Worm (Caenorhabditis elegans): ENCODE results near the gene C10A4.3.

Gene C10A4.3

DNA sequence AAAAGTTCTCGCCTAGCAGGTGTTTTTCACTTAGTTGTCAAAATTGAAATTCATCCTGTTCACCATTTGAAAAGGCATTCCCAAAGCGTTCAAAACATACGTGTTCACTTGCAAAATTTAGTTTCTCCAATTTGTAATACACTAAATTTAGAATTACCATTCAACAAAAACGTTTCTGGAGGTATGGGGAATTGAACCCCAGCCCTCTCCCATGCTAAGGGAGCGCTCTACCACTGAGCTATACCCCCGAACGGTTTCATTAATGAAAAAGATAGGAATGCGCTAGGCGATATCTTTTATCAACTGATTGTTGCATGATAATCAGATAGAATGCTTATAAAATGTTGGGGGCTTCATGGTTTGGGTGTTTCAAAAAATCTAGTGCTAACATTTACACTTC, 26.9 kb upstream of the C10A4.3 start:
- TF ChIP-seq nhr-19 (GFP tag; conservative IDR thresholded peaks at IDR 0.05) (no peak), sptf-1 (tag; optimal IDR thresholded peaks at IDR 0.05) (no peak), ama-1 (optimal IDR thresholded peaks at IDR 0.05) (no peak), pqm-1 (tag; optimal IDR thresholded peaks at IDR 0.05) (no peak), xbp-1 (tag; optimal IDR thresholded peaks at IDR 0.05) (no peak), hlh-4 (tag; optimal IDR thresholded peaks at IDR 0.05) (no peak), elt-3 (tag; optimal IDR thresholded peaks at IDR 0.05) (no peak), lin-13 (GFP tag; optimal IDR thresholded peaks at IDR 0.05) (no peak), fkh-8 (tag; optimal IDR thresholded peaks at IDR 0.05) (no peak), ceh-88 (GFP tag; IDR thresholded peaks at IDR 0.05) (no peak), unc-62 (GFP tag; optimal IDR thresholded peaks at IDR 0.05) (no peak), ceh-63 (GFP tag; optimal IDR thresholded peaks at IDR 0.05) (no peak)

DNA sequence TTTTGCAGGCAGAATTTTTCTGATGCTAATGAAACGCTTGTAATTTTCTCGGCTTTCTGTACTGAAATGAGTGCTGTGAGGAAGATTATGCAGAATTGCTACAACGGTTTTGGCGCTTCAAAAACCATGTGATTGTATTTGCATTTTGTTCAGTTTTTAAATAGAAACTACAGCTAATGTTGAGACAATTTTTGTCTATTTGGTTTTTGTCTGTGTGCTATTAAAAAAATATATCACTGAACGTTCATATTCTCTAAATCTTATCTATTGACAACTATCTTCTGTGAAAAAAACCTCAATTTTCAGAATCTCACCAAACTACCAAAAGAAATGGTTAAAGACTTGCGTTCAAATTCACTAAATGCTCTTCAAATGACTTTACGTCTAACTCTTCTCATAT, 15.2 kb upstream of the C10A4.3 start, which contains the start of gene C10A4.6:
C10A4.6 (plus strand) TSS at position 301 of the 400 bp plus-strand sequence.
- no peak for TF ChIP-seq ets-5 (GFP tag; IDR thresholded peaks at IDR 0.05)
- TF ChIP-seq nhr-77 (tag; optimal IDR thresholded peaks at IDR 0.05), result no peak
- no peak for TF ChIP-seq elt-3 (tag; optimal IDR thresholded peaks at IDR 0.05)
- TF ChIP-seq nhr-76 (tag; optimal IDR thresholded peaks at IDR 0.05), result no peak
- TF ChIP-seq lin-15B (tag; optimal IDR thresholded peaks at IDR 0.05), result no peak
- no peak for TF ChIP-seq ceh-90 (tag; optimal IDR thresholded peaks at IDR 0.05)
- no peak for TF ChIP-seq nhr-28 (tag; optimal IDR thresholded peaks at IDR 0.05)
- no peak for TF ChIP-seq nhr-84 (tag; optimal IDR thresholded peaks at IDR 0.05)
- TF ChIP-seq ceh-82 (tag; optimal IDR thresholded peaks at IDR 0.05), result no peak
- TF ChIP-seq fos-1 (tag; optimal IDR thresholded peaks at IDR 0.05), result no peak
- TF ChIP-seq hlh-4 (tag; optimal IDR thresholded peaks at IDR 0.05), result no peak

DNA sequence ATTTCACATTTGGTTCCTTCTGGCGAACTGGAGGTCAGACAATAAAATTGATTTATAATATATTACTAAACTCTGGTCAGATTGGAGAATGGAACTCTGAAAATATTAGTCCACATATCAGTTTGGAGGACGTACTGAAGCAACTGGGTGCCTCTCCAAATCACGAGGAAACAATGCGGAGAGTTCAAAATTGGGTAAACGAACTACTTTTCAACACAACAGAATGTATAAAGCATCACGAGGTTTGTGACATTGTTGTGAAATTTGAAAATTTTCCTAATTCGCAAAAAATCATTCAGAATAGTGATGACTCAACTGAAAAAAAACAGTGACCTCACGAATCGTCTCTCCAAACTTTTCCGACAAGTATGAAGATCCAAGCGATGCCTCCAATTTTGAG, 12.3 kb upstream of the C10A4.3 start, which contains the start of gene gad-2:
gad-2 (plus strand) TSS at position 301 of the 400 bp plus-strand sequence.
- TF ChIP-seq vab-15 (tag; optimal IDR thresholded peaks at IDR 0.05) (no peak), lin-35 (GFP tag; optimal IDR thresholded peaks at IDR 0.05) (no peak), xbp-1 (tag; optimal IDR thresholded peaks at IDR 0.05) (no peak), fkh-4 (tag; optimal IDR thresholded peaks at IDR 0.05; ENCODE audit: borderline replicate concordance) (no peak), lin-14 (GFP tag; optimal IDR thresholded peaks at IDR 0.05) (no peak)

DNA sequence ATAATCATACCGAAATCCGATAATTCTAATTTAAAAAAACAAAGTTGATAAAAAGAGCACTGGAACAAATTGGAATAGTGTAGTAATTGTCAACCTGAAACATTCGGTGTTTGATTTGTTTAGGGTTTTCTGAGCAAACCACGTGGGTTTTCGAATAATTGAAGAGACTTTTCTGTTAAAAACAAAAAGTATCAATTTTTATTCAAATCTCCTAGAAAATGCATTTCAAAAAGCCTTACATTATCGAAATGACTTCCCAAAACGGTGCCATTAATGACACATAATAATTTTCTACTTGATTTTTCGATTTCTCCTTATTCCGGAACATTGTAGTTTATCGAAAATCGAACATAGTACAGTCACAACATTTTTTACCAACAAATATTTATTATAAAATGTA, 7.6 kb upstream of the C10A4.3 start, which contains the start of gene C10A4.13:
C10A4.13 (minus strand) TSS at position 101 of the 400 bp plus-strand sequence.
- TF ChIP-seq C04F5.9 (tag; optimal IDR thresholded peaks at IDR 0.05) (no peak), ceh-63 (GFP tag; optimal IDR thresholded peaks at IDR 0.05) (no peak), elt-2 (tag; optimal IDR thresholded peaks at IDR 0.05) (no peak)

DNA sequence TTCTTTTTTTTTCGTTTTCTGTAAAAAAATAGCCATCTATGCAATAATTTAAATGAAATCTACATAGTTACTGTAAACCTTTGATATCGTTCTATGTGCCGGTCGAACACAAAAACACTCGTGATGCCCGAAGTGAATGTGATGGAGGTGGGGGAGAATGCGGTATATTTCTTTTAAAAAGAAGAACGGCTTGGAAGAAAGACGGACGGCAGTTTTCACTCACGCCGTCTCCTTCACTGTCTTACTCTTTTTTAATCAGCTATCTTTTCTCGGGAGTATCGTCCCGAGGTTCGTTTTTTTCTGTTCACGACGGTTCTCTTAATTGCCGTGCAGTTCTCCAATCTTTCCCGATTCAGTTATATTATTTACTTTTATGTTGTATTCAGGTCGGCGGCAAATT, 6.9 kb upstream of the C10A4.3 start, which contains the start of gene C10A4.10:
C10A4.10 (plus strand) TSS at position 301 of the 400 bp plus-strand sequence.
- TF ChIP-seq ces-1 (GFP tag; optimal IDR thresholded peaks at IDR 0.05) (no peak), fos-1 (tag; optimal IDR thresholded peaks at IDR 0.05) (no peak), zip-4 (GFP tag; optimal IDR thresholded peaks at IDR 0.05) (no peak), nhr-84 (tag; optimal IDR thresholded peaks at IDR 0.05) (no peak), C16A3.4 (tag; optimal IDR thresholded peaks at IDR 0.05) (no peak), vab-15 (tag; optimal IDR thresholded peaks at IDR 0.05) (no peak), isw-1 (GFP tag; IDR thresholded peaks at IDR 0.05) (no peak), egl-27 (tag; optimal IDR thresholded peaks at IDR 0.05) (no peak), aha-1 (tag; optimal IDR thresholded peaks at IDR 0.05) (no peak), fkh-4 (tag; optimal IDR thresholded peaks at IDR 0.05; ENCODE audit: borderline replicate concordance) (no peak), Y116A8C.19 (tag; optimal IDR thresholded peaks at IDR 0.05; ENCODE audit: borderline replicate concordance) (no peak), sox-4 (tag; optimal IDR thresholded peaks at IDR 0.05) (no peak), xbp-1 (tag; optimal IDR thresholded peaks at IDR 0.05) (no peak), F16B12.6 (tag; optimal IDR thresholded peaks at IDR 0.05) (no peak), lin-15B (tag; optimal IDR thresholded peaks at IDR 0.05) (no peak), dpl-1 (GFP tag; optimal IDR thresholded peaks at IDR 0.05) (no peak), ceh-63 (GFP tag; optimal IDR thresholded peaks at IDR 0.05) (no peak), ztf-4 (tag; optimal IDR thresholded peaks at IDR 0.05) (no peak), unc-30 (tag; optimal IDR thresholded peaks at IDR 0.05) (no peak), lin-14 (GFP tag; optimal IDR thresholded peaks at IDR 0.05) (no peak)

Measured in whole organism, L1 larva.